Worm (Caenorhabditis elegans) whole organism, L4 larva: ENCODE measurements around the gene zfp-1.

Experiments
- F26F4.8 ChIP-seq: fragments of 200-800 bp; sonication (Bioruptor generic); conservative IDR thresholded peaks from 2 replicates; pipeline ENCODE4 v1.3.6; 2022; ENCODE audit warnings: missing genetic modification characterization, missing compliant biosample characterization
- F44E2.7 ChIP-seq: fragments of 200-800 bp; sonication (Bioruptor generic); IDR thresholded peaks from 2 replicates; pipeline ENCODE4 v2.1.2; 2022; ENCODE audit warnings: missing genetic modification characterization, missing compliant biosample characterization
- F49E8.2 ChIP-seq: sonication (generic microtip); optimal IDR thresholded peaks from 2 replicates; lab custom pipeline; 2016; ENCODE audit warnings: missing compliant biosample characterization, mild to moderate bottlenecking, missing genetic modification characterization, borderline replicate concordance
- T26A8.4 ChIP-seq: fragments of 200-800 bp; sonication (Bioruptor generic); IDR thresholded peaks from 2 replicates; pipeline ENCODE4 v1.3.6; 2022; ENCODE audit warnings: missing genetic modification characterization, missing compliant biosample characterization
- Y75B8A.6 ChIP-seq: fragments of 200-800 bp; sonication (Bioruptor generic); IDR thresholded peaks from 2 replicates; pipeline ENCODE4 v1.3.6; 2022; ENCODE audit warnings: missing genetic modification reagents, missing genetic modification characterization, missing compliant biosample characterization
- aha-1 ChIP-seq: fragments of 150-350 bp; peaks from one replicate; lab custom pipeline; 2014; ENCODE audit warnings: missing biosample characterization, missing genetic modification characterization
- aly-2 ChIP-seq: sonication (generic microtip); optimal IDR thresholded peaks from 2 replicates; lab custom pipeline; 2018; ENCODE audit warnings: missing biosample characterization, missing genetic modification characterization
- ama-1 ChIP-seq: fragments of 150-350 bp; optimal IDR thresholded peaks from 2 replicates; lab custom pipeline; 2014; ENCODE audit warnings: inconsistent platforms, mixed read lengths
- arid-1 ChIP-seq: fragments of 200-800 bp; sonication (Bioruptor generic); conservative IDR thresholded peaks from 2 replicates; pipeline ENCODE4 v1.3.6; 2022; ENCODE audit warnings: missing genetic modification reagents, missing genetic modification characterization, missing compliant biosample characterization
- ceh-28 ChIP-seq: fragments of 150-350 bp; optimal IDR thresholded peaks from 2 replicates; lab custom pipeline; 2014; ENCODE audit warnings: missing biosample characterization, missing genetic modification reagents, missing genetic modification characterization
- ceh-82 ChIP-seq: sonication (generic microtip); optimal IDR thresholded peaks from 2 replicates; lab custom pipeline; 2017; ENCODE audit warnings: missing biosample characterization, missing genetic modification characterization
- ces-1 ChIP-seq: fragments of 150-350 bp; sonication (generic microtip); optimal IDR thresholded peaks from 4 replicates; lab custom pipeline; 2014; ENCODE audit warnings: missing biosample characterization, missing genetic modification reagents, missing genetic modification characterization
- cey-2 ChIP-seq: sonication (generic microtip); optimal IDR thresholded peaks from 3 replicates; lab custom pipeline; 2017; ENCODE audit warnings: missing genetic modification characterization, mild to moderate bottlenecking, missing compliant biosample characterization, antibody characterized with exemption, borderline replicate concordance; ENCODE audit not compliant: insufficient read depth
- ctbp-1 ChIP-seq: fragments of 200-800 bp; sonication (Bioruptor generic); IDR thresholded peaks from 2 replicates; pipeline ENCODE4 v1.3.6; 2022; ENCODE audit warnings: missing genetic modification reagents, missing genetic modification characterization, missing compliant biosample characterization
- daf-8 ChIP-seq: fragments of 200-800 bp; sonication (Bioruptor generic); IDR thresholded peaks from 2 replicates; pipeline ENCODE4 v1.3.6; 2022; ENCODE audit warnings: missing genetic modification characterization, missing compliant biosample characterization
- dmd-8 ChIP-seq: fragments of 200-800 bp; sonication (Bioruptor generic); IDR thresholded peaks from 2 replicates; pipeline ENCODE4 v1.3.6; 2022; ENCODE audit warnings: missing genetic modification characterization, missing compliant biosample characterization
- dpl-1 ChIP-seq: fragments of 150-350 bp; optimal IDR thresholded peaks from 2 replicates; lab custom pipeline; 2014; ENCODE audit warnings: missing biosample characterization, missing genetic modification reagents, missing genetic modification characterization
- duxl-1 ChIP-seq: sonication (generic microtip); optimal IDR thresholded peaks from 2 replicates; lab custom pipeline; 2016; ENCODE audit warnings: mild to moderate bottlenecking, missing genetic modification characterization, moderate library complexity, missing compliant biosample characterization; ENCODE audit not compliant: poor library complexity
- dve-1 ChIP-seq: sonication (generic microtip); optimal IDR thresholded peaks from 2 replicates; lab custom pipeline; 2017; ENCODE audit warnings: antibody characterized with exemption, mild to moderate bottlenecking, missing genetic modification characterization, missing compliant biosample characterization; ENCODE audit not compliant: insufficient read depth
- fos-1 ChIP-seq: fragments of 150-350 bp; optimal IDR thresholded peaks from 2 replicates; lab custom pipeline; 2014; ENCODE audit warnings: missing biosample characterization, missing genetic modification characterization
- gei-8 ChIP-seq: fragments of 200-800 bp; sonication (Bioruptor generic); optimal IDR thresholded peaks from 2 replicates; lab custom pipeline; 2018; ENCODE audit warnings: mild to moderate bottlenecking, missing genetic modification characterization, missing compliant biosample characterization
- jun-1 ChIP-seq: fragments of 150-350 bp; optimal IDR thresholded peaks from 2 replicates; lab custom pipeline; 2014; ENCODE audit warnings: missing biosample characterization, missing genetic modification reagents, missing genetic modification characterization
- lim-7 ChIP-seq: fragments of 200-800 bp; sonication (Bioruptor generic); IDR thresholded peaks from 2 replicates; pipeline ENCODE4 v1.3.6; 2022; ENCODE audit warnings: missing genetic modification characterization, missing compliant biosample characterization
- lin-1 ChIP-seq: fragments of 200-800 bp; sonication (Bioruptor generic); IDR thresholded peaks from 2 replicates; pipeline ENCODE4 v1.3.6; 2022; ENCODE audit warnings: missing genetic modification reagents, missing genetic modification characterization, missing compliant biosample characterization
- lin-15B ChIP-seq: fragments of 150-350 bp; sonication (generic microtip); optimal IDR thresholded peaks from 3 replicates; lab custom pipeline; 2014; ENCODE audit warnings: missing biosample characterization, missing genetic modification characterization
- lin-29 ChIP-seq: fragments of 200-800 bp; sonication (Bioruptor generic); IDR thresholded peaks from 2 replicates; pipeline ENCODE4 v1.3.6; 2022; ENCODE audit warnings: missing genetic modification reagents, missing genetic modification characterization, missing compliant biosample characterization
- lin-38 ChIP-seq: fragments of 200-800 bp; sonication (Bioruptor generic); IDR thresholded peaks from 2 replicates; pipeline ENCODE4 v1.3.6; 2022; ENCODE audit warnings: missing genetic modification reagents, missing genetic modification characterization, missing compliant biosample characterization
- lir-3 ChIP-seq: sonication (generic microtip); optimal IDR thresholded peaks from 2 replicates; lab custom pipeline; 2016; ENCODE audit warnings: mild to moderate bottlenecking, missing genetic modification characterization, missing compliant biosample characterization
- lsy-2 ChIP-seq, 2 experiments: fragments of 150-350 bp in 1 of 2; sonication (generic microtip) in 1 of 2; optimal IDR thresholded peaks; 2 replicates each; lab custom pipeline; 2014 to 2017; ENCODE audit warnings: missing biosample characterization in 2 of 2, missing genetic modification characterization in 2 of 2
- mep-1 ChIP-seq: fragments of 150-350 bp; sonication (generic microtip); optimal IDR thresholded peaks from 3 replicates; lab custom pipeline; 2014; ENCODE audit warnings: missing biosample characterization, missing genetic modification characterization
- mxl-2 ChIP-seq: fragments of 200-800 bp; sonication (Bioruptor generic); conservative IDR thresholded peaks from 2 replicates; pipeline ENCODE4 v1.3.6; 2022; ENCODE audit warnings: missing genetic modification reagents, missing genetic modification characterization, missing compliant biosample characterization
- mxl-3 ChIP-seq: fragments of 200-800 bp; sonication (Bioruptor generic); optimal IDR thresholded peaks from 2 replicates; lab custom pipeline; 2018; ENCODE audit warnings: mild to moderate bottlenecking, missing genetic modification characterization, missing compliant biosample characterization
- nhr-111 ChIP-seq: fragments of 200-800 bp; sonication (Bioruptor generic); optimal IDR thresholded peaks from 2 replicates; lab custom pipeline; 2018; ENCODE audit warnings: mild to moderate bottlenecking, missing genetic modification characterization, missing compliant biosample characterization
- nhr-41 ChIP-seq: fragments of 200-800 bp; sonication (Bioruptor generic); IDR thresholded peaks from 2 replicates; pipeline ENCODE4 v1.3.6; 2022; ENCODE audit warnings: missing genetic modification reagents, missing genetic modification characterization, missing compliant biosample characterization
- nhr-6 ChIP-seq: fragments of 150-350 bp; optimal IDR thresholded peaks from 2 replicates; lab custom pipeline; 2014; ENCODE audit warnings: missing biosample characterization, missing genetic modification characterization
- nhr-77 ChIP-seq: fragments of 150-350 bp; optimal IDR thresholded peaks from 2 replicates; lab custom pipeline; 2014; ENCODE audit warnings: missing biosample characterization, missing genetic modification characterization
- pha-4 ChIP-seq, 2 experiments: fragments of 150-350 bp in 1 of 2; fragments of 200-800 bp in 1 of 2; sonication (Bioruptor generic) in 1 of 2; IDR thresholded peaks in 1 of 2; optimal IDR thresholded peaks in 1 of 2; 2 replicates each; pipeline versions ENCODE4 v1.3.6 to Lab custom; 2014 to 2022; ENCODE audit warnings: missing genetic modification characterization in 2 of 2, missing genetic modification reagents in 2 of 2, missing biosample characterization in 1 of 2, missing compliant biosample characterization in 1 of 2
- saeg-2 ChIP-seq: fragments of 200-800 bp; sonication (Bioruptor generic); IDR thresholded peaks from 2 replicates; pipeline ENCODE4 v1.3.6; 2022; ENCODE audit warnings: missing genetic modification reagents, missing genetic modification characterization, missing compliant biosample characterization
- sdz-12 ChIP-seq: fragments of 200-800 bp; sonication (Bioruptor generic); optimal IDR thresholded peaks from 2 replicates; lab custom pipeline; 2018; ENCODE audit warnings: mild to moderate bottlenecking, missing genetic modification characterization, missing compliant biosample characterization
- set-16 ChIP-seq: fragments of 200-800 bp; sonication (Bioruptor generic); IDR thresholded peaks from 2 replicates; pipeline ENCODE4 v1.3.6; 2022; ENCODE audit warnings: missing genetic modification reagents, missing genetic modification characterization, missing compliant biosample characterization
- skn-1 ChIP-seq: fragments of 150-350 bp; optimal IDR thresholded peaks from 2 replicates; lab custom pipeline; 2014; ENCODE audit warnings: missing biosample characterization, missing genetic modification characterization
- snpc-4 ChIP-seq: fragments of 150-350 bp; optimal IDR thresholded peaks from 2 replicates; lab custom pipeline; 2014; ENCODE audit warnings: missing biosample characterization, missing genetic modification characterization
- spr-1 ChIP-seq: sonication (generic microtip); optimal IDR thresholded peaks from 2 replicates; lab custom pipeline; 2016; ENCODE audit warnings: mild to moderate bottlenecking, missing genetic modification characterization, missing compliant biosample characterization
- tag-97 ChIP-seq: fragments of 200-800 bp; sonication (Bioruptor generic); IDR thresholded peaks from 2 replicates; pipeline ENCODE4 v1.3.6; 2022; ENCODE audit warnings: missing genetic modification characterization, missing compliant biosample characterization
- unc-62 ChIP-seq, 3 experiments: fragments of 150-350 bp in 1 of 3; sonication (generic microtip); optimal IDR thresholded peaks in 2 of 3; peaks in 1 of 3; 1 replicate in 1 of 3; 2 replicates in 2 of 3; lab custom pipeline; 2014 to 2017; ENCODE audit warnings: missing biosample characterization in 3 of 3, missing genetic modification characterization in 3 of 3, missing genetic modification reagents in 3 of 3, missing genotype in 1 of 3
- vab-7 ChIP-seq: fragments of 200-800 bp; sonication (Bioruptor generic); IDR thresholded peaks from 2 replicates; pipeline ENCODE4 v1.3.6; 2022; ENCODE audit warnings: missing genetic modification reagents, missing genetic modification characterization, missing compliant biosample characterization
- zfp-3 ChIP-seq: fragments of 200-800 bp; sonication (Bioruptor generic); conservative IDR thresholded peaks from 2 replicates; pipeline ENCODE4 v1.3.6; 2022; ENCODE audit warnings: missing genetic modification reagents, missing genetic modification characterization, missing compliant biosample characterization
- ztf-11 ChIP-seq: fragments of 150-350 bp; optimal IDR thresholded peaks from 2 replicates; lab custom pipeline; 2014; ENCODE audit warnings: missing biosample characterization, missing genetic modification characterization

Gene zfp-1

DNA sequence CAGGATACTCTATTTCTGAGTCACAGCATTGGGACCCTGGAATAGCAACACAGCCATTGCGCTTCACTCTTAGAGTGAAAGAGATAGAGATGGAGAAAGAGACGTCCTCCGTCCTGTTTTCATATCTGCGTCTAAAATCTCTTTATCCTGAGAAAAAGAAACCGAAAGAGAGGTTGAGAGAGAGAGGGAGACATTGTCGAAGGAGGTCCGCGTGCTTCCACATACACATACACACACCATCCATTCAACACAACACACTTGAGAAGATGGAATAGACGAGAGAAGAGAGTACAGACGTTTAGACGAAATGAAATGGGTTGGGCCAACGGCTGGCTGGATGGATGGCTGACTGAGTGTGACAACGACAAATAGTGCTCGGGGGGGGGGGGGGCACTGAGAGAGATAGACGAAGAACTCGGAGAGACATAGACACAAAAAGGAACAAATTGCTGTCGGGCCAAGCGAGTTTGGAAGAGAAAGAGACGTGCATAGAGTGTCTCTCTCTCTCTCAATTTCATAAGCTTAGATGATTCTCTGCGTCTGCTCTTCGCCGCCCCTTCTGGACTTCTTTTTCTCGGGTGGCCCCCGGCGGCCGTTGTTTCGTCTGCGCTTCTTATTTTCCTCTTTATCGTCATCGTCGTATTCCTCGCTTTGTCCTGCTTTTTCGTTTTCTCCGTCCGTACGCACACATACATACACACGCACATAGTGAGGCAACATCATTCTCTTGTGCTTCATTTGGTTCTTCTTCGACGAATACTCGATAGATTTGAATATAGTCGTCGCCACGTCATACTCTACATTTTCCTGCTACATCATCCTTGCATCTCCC is 8.8 kb downstream of the zfp-1 start, which contains the start of gene F54F2.6 (continued):
- TF ChIP-seq vab-7 (GFP tag; lab: Robert Waterston, UW) (no peak), duxl-1 (tag; lab: Kevin White, UChicago) (no peak), sdz-12 (GFP tag; lab: Kevin White, UChicago) (no peak), lim-7 (GFP tag; lab: Robert Waterston, UW) (no peak), F49E8.2 (tag; lab: Kevin White, UChicago) (no peak), gei-8 (GFP tag; lab: Kevin White, UChicago) (peak; percentile 62), mxl-3 (GFP tag; lab: Kevin White, UChicago) (peak; percentile 89), zfp-3 (GFP tag; lab: Robert Waterston, UW) (no peak), ama-1 (lab: Kevin White, UChicago) (peak; percentile 5), ces-1 (GFP tag; lab: Kevin White, UChicago) (peak; percentile 27), skn-1 (tag; lab: Kevin White, UChicago) (no peak), dmd-8 (GFP tag; lab: Robert Waterston, UW) (peak; percentile 67; the same call in 1 of the 2 replicates), ceh-82 (tag; lab: Kevin White, UChicago) (no peak), lin-1 (GFP tag; lab: Robert Waterston, UW) (peak; percentile 58), mxl-2 (GFP tag; lab: Robert Waterston, UW) (no peak), set-16 (GFP tag; lab: Robert Waterston, UW) (peak; percentile 87), pha-4 (GFP tag; IDR thresholded peaks at IDR 0.05; lab: Robert Waterston, UW) (peak; percentile 91), pha-4 (tag; optimal IDR thresholded peaks at IDR 0.05; lab: Kevin White, UChicago) (peak; percentile 20), mep-1 (tag; lab: Kevin White, UChicago) (peak; percentile 86), nhr-77 (tag; lab: Kevin White, UChicago) (peak; percentile 10), F44E2.7 (GFP tag; lab: Robert Waterston, UW) (no peak), aly-2 (no peak), T26A8.4 (GFP tag; lab: Robert Waterston, UW) (peak; percentile 75), ztf-11 (no peak), daf-8 (no peak), F26F4.8 (GFP tag; lab: Robert Waterston, UW) (no peak), spr-1 (tag; lab: Kevin White, UChicago) (no peak), cey-2 (tag; lab: Kevin White, UChicago) (no peak), snpc-4 (no peak), arid-1 (0 out of 2 replicates have a peak, but pooled peaks have one; percentile 5), nhr-111 (no peak), dpl-1 (GFP tag; lab: Kevin White, UChicago) (peak; percentile 33), lin-29 (GFP tag; lab: Robert Waterston, UW) (no peak), aha-1 (peak; percentile 99), jun-1 (tag; lab: Kevin White, UChicago) (peak; percentile 49), fos-1 (tag; lab: Kevin White, UChicago) (no peak), dve-1 (tag; lab: Kevin White, UChicago) (peak; percentile 38), Y75B8A.6 (GFP tag; lab: Robert Waterston, UW) (no peak), tag-97 (GFP tag; lab: Robert Waterston, UW) (0 out of 2 replicates have a peak, but pooled peaks have one; percentile 32), unc-62 (GFP tag; optimal IDR thresholded peaks at IDR 0.05 in 1 of 2; lab: Kevin White, UChicago) (peak in 1 of 2 experiments; percentile 100), unc-62 (tag; optimal IDR thresholded peaks at IDR 0.05; lab: Kevin White, UChicago) (peak; percentile 89), lin-15B (tag; lab: Kevin White, UChicago) (no peak), lin-38 (GFP tag; lab: Robert Waterston, UW) (peak; percentile 56), lir-3 (tag; lab: Kevin White, UChicago) (no peak), ceh-28 (tag; lab: Kevin White, UChicago) (peak; percentile 7), saeg-2 (GFP tag; lab: Robert Waterston, UW) (peak; percentile 15; the same call in 1 of the 2 replicates), ctbp-1 (GFP tag; lab: Robert Waterston, UW) (peak; percentile 89), nhr-41 (GFP tag; lab: Robert Waterston, UW) (no peak), nhr-6 (tag; lab: Kevin White, UChicago) (peak; percentile 82), lsy-2 (tag; optimal IDR thresholded peaks at IDR 0.05; lab: Kevin White, UChicago) (peak; percentile 86 to 89)
